Fruit fly (Drosophila melanogaster) whole organism, pupa: ENCODE data around the gene Elovl7.

Source experiments
- CG10348 ChIP-seq: fragments of 200-800 bp; sonication (Bioruptor generic); IDR thresholded peaks from 2 replicates; pipeline ENCODE4 v1.3.6; 2022; ENCODE audit warnings: missing biosample characterization, missing genetic modification characterization
- CG12605 ChIP-seq: fragments of 200-800 bp; sonication (Bioruptor generic); IDR thresholded peaks from 2 replicates; pipeline ENCODE4 v1.3.6; 2022; ENCODE audit warnings: missing biosample characterization, missing genetic modification characterization
- CG13204 ChIP-seq: fragments of 200-800 bp; sonication (Bioruptor generic); optimal IDR thresholded peaks from 2 replicates; lab custom pipeline; 2018; ENCODE audit warnings: missing biosample characterization, mild to moderate bottlenecking, missing genetic modification characterization, moderate library complexity
- CG14655 ChIP-seq: fragments of 200-800 bp; sonication (Bioruptor generic); optimal IDR thresholded peaks from 3 replicates; lab custom pipeline; 2017; ENCODE audit warnings: mild to moderate bottlenecking, missing biosample characterization, missing genetic modification reagents, missing genetic modification characterization
- CG15710 ChIP-seq: fragments of 200-800 bp; sonication (Bioruptor generic); optimal IDR thresholded peaks from 2 replicates; lab custom pipeline; 2018; ENCODE audit warnings: missing biosample characterization, mild to moderate bottlenecking, missing genetic modification characterization, moderate library complexity
- CG32121 ChIP-seq: fragments of 200-800 bp; sonication (Bioruptor generic); IDR thresholded peaks from 2 replicates; pipeline ENCODE4 v1.3.6; 2022; ENCODE audit warnings: missing biosample characterization, missing genetic modification characterization
- CG4496 ChIP-seq: fragments of 200-800 bp; sonication (Bioruptor generic); IDR thresholded peaks from 3 replicates; pipeline ENCODE4 v1.3.6; 2022; ENCODE audit warnings: missing biosample characterization, missing genetic modification characterization
- CG8159 ChIP-seq: fragments of 200-800 bp; sonication (Bioruptor generic); optimal IDR thresholded peaks from 3 replicates; lab custom pipeline; 2018; ENCODE audit warnings: missing biosample characterization, mild to moderate bottlenecking, missing genetic modification characterization, moderate library complexity
- CG9948 ChIP-seq: fragments of 200-800 bp; sonication (Bioruptor generic); optimal IDR thresholded peaks from 2 replicates; lab custom pipeline; 2018; ENCODE audit warnings: missing biosample characterization, mild to moderate bottlenecking, missing genetic modification characterization, moderate library complexity
- EcR ChIP-seq: fragments of 200-800 bp; sonication (Bioruptor generic); optimal IDR thresholded peaks from 3 replicates; lab custom pipeline; 2019; ENCODE audit warnings: missing biosample characterization, missing genetic modification characterization, mild to moderate bottlenecking, moderate library complexity, missing genetic modification reagents
- Ets98B ChIP-seq: fragments of 200-800 bp; sonication (Bioruptor generic); IDR thresholded peaks from 2 replicates; pipeline ENCODE4 v1.3.6; 2022; ENCODE audit warnings: missing biosample characterization, missing genetic modification characterization
- Pif1B ChIP-seq: fragments of 200-800 bp; sonication (Bioruptor generic); optimal IDR thresholded peaks from 3 replicates; lab custom pipeline; 2016; ENCODE audit warnings: missing biosample characterization, missing genetic modification characterization
- fd96Ca ChIP-seq: fragments of 200-800 bp; sonication (Bioruptor generic); IDR thresholded peaks from 3 replicates; pipeline ENCODE4 v1.3.6; 2022; ENCODE audit warnings: missing biosample characterization, missing genetic modification characterization

DNA sequence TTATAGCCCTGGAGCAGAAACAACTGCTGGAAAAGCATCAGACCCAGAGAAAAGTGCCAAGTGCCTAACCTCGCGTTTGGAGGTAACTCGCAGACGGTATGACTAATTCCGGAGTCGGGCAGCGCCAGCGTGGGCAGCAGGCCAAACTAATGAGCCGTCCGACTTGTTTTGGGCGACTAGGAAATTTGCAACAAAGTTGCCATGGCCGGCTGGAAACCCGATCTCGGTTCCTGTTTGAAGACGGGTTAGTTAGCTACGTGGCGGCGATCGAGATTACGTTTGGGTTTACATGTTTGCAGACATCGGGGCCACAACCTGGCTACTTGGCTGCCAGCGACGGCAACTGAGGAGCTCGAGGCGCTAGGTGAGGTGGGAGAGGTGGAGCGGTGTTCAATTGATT lies 38.6 kb downstream of the Elovl7 start:
- TF ChIP-seq CG13204 (GFP tag; lab: Kevin White, UChicago), result no peak
- no peak for TF ChIP-seq CG8159 (tag; lab: Kevin White, UChicago)
- TF ChIP-seq CG14655 (GFP tag; lab: Kevin White, UChicago), result no peak
- TF ChIP-seq CG9948 (tag; lab: Kevin White, UChicago), result no peak
- no peak for TF ChIP-seq EcR (GFP tag; lab: Kevin White, UChicago)
- TF ChIP-seq CG12605 (GFP tag; lab: Robert Waterston, UW), result no peak
- no peak for TF ChIP-seq CG10348 (GFP tag; lab: Robert Waterston, UW)
- no peak for TF ChIP-seq Pif1B (GFP tag; lab: Kevin White, UChicago)
- TF ChIP-seq CG15710 (tag; lab: Kevin White, UChicago), result no peak
- no peak for TF ChIP-seq CG4496 (GFP tag; lab: Robert Waterston, UW)
- TF ChIP-seq CG32121 (GFP tag; lab: Robert Waterston, UW), result no peak
- no peak for TF ChIP-seq Ets98B (GFP tag; lab: Robert Waterston, UW)
- TF ChIP-seq fd96Ca, result no peak; the same call in 2 of the 3 replicates
